Worm (Caenorhabditis elegans) whole organism, dauer: ENCODE measurements around the gene acs-9.
"Not testable (repeated sequence)": the region's sequence is repeated elsewhere in the genome, so short reads cannot be mapped to it uniquely, and the experiment has no call there.

Experiments
- unc-62 ChIP-seq: sonication (generic microtip); optimal IDR thresholded peaks from 2 replicates; lab custom pipeline; 2017; ENCODE audit warnings: missing biosample characterization, missing genetic modification reagents, missing genetic modification characterization

acs-9 gene

ce11 chrX:16871355-16871754 is 9.0 kb downstream of the acs-9 start:
- TF ChIP-seq unc-62 (GFP tag; lab: Kevin White, UChicago) = no peak

- TF ChIP-seq unc-62 (GFP tag; lab: Kevin White, UChicago) = no peak
These were observed 11.4 kb downstream of the acs-9 start, which contains the start of gene aakg-2 for ce11 chrX:16868931-16869330. Gene aakg-2, minus strand, starts transcription at chrX:16869031.

- TF ChIP-seq unc-62 (GFP tag; lab: Kevin White, UChicago) = no peak
These were observed 14.7 kb downstream of the acs-9 start for ce11 chrX:16865675-16866074.

- TF ChIP-seq unc-62 (GFP tag; lab: Kevin White, UChicago) = no peak
These were observed 15.3 kb downstream of the acs-9 start for ce11 chrX:16865016-16865415.

ce11 chrX:16863320-16863719 is 17.0 kb downstream of the acs-9 start:
- TF ChIP-seq unc-62 (GFP tag; lab: Kevin White, UChicago) = no peak

- TF ChIP-seq unc-62 (GFP tag; lab: Kevin White, UChicago) = no peak
These were observed 20.3 kb downstream of the acs-9 start, which contains the start of gene T20F7.3 for ce11 chrX:16859956-16860446. Gene T20F7.3, plus strand, starts transcription at chrX:16860396.

ce11 chrX:16844924-16845323 is 35.4 kb downstream of the acs-9 start, which contains the start of gene F41G4.8:
Gene F41G4.8, minus strand, starts transcription at chrX:16845024.
- no peak for TF ChIP-seq unc-62 (GFP tag; lab: Kevin White, UChicago)

ce11 chrX:16842935-16843334 is 37.4 kb downstream of the acs-9 start:
- no peak for TF ChIP-seq unc-62 (GFP tag; lab: Kevin White, UChicago)

ce11 chrX:16840738-16841137 is 39.6 kb downstream of the acs-9 start, which contains the start of gene dyla-1:
Gene dyla-1, plus strand, starts transcription at chrX:16841038.
- no peak for TF ChIP-seq unc-62 (GFP tag; lab: Kevin White, UChicago)

ce11 chrX:16836304-16836703 is 44.0 kb downstream of the acs-9 start, which contains the start of gene F41G4.7:
Gene F41G4.7, minus strand, starts transcription at chrX:16836404.
- TF ChIP-seq unc-62 (GFP tag; lab: Kevin White, UChicago) = no peak

ce11 chrX:16834691-16835090 is 45.6 kb downstream of the acs-9 start, which contains the start of gene F41G4.13:
Gene F41G4.13, minus strand, starts transcription at chrX:16834791.
- TF ChIP-seq unc-62 (GFP tag; lab: Kevin White, UChicago) = not testable (repeated sequence)
